Worm (Caenorhabditis elegans): ENCODE measurements around the gene egl-20.
A peak's percentile ranks its signal among the peaks of the same experiment; 100 is the strongest.

The egl-20 gene

DNA sequence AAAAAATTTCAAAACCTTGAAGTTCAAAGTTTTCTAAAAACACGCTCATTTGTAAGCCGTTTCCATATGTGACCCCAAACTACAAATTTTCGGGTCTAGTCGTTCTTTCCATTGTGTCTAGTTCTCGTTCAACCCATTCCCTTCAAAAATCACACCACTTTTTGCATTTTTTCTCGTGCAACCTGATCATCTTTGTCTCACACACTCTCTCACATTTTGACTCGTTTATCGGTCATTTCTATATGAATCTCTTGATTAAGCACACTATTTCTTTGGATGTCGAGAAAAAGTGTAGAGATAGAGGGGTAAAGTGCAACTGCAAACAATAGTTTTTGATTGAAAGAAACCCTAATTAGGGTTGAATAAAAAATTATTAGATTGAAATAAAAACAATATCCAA, 11.8 kb downstream of the egl-20 start (continued):
- TF ChIP-seq nhr-28 (tag; optimal IDR thresholded peaks at IDR 0.05) (peak; percentile 96), T20F7.1 (GFP tag; optimal IDR thresholded peaks at IDR 0.05) (peak; percentile 49), nhr-102 (tag; optimal IDR thresholded peaks at IDR 0.05) (no peak), T26A8.4 (GFP tag; IDR thresholded peaks at IDR 0.05) (0 out of 2 replicates have a peak, but pooled peaks have one; percentile 19), zip-2 (tag; optimal IDR thresholded peaks at IDR 0.05) (no peak), ZK546.5 (tag; optimal IDR thresholded peaks at IDR 0.05) (no peak), lin-39 (tag; optimal IDR thresholded peaks at IDR 0.05) (no peak), daf-16 (GFP tag; optimal IDR thresholded peaks at IDR 0.05) (no peak), daf-16 (tag; optimal IDR thresholded peaks at IDR 0.05) (peak; percentile 70), php-3 (GFP tag; IDR thresholded peaks at IDR 0.05) (peak; percentile 40; the same call in 1 of the 2 replicates), attf-4 (tag; optimal IDR thresholded peaks at IDR 0.05) (no peak), jun-1 (tag; optimal IDR thresholded peaks at IDR 0.05) (no peak)

DNA sequence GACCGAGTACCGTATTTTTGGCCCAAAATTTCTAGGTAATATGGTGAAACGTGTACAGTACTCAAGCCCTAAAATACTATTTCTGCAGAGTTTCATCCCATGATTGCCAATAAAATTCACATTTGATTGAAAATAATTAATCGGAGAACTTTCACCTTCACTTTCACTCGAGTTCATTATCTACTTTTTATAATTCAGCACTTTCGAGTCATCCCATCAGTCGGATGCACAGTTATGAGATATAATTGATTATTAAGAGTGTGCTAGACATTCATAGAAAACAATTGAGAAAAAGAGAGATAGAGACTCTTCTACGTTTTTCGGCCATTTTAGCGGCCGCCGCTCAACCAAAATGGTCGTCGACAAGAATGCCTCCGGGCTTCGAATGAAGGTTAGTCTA, 12.6 kb downstream of the egl-20 start, which contains the start of gene fat-3:
Gene fat-3, plus strand, starts transcription at position 313 of the 400 bp plus-strand sequence.
- TF ChIP-seq T20F7.1 (GFP tag; optimal IDR thresholded peaks at IDR 0.05): no peak
- no peak for TF ChIP-seq nhr-76 (tag; optimal IDR thresholded peaks at IDR 0.05)
- no peak for TF ChIP-seq ceh-62 (tag; optimal IDR thresholded peaks at IDR 0.05)
- TF ChIP-seq T26A8.4 (GFP tag; IDR thresholded peaks at IDR 0.05): no peak
- no peak for TF ChIP-seq F49E8.2 (tag; optimal IDR thresholded peaks at IDR 0.05; ENCODE audit: borderline replicate concordance)
- peak; percentile 61 for TF ChIP-seq nhr-28 (tag; optimal IDR thresholded peaks at IDR 0.05)
- no peak for TF ChIP-seq daf-8 (GFP tag; IDR thresholded peaks at IDR 0.05)
- no peak for TF ChIP-seq vab-7 (GFP tag; IDR thresholded peaks at IDR 0.05)
- TF ChIP-seq mep-1 (tag; optimal IDR thresholded peaks at IDR 0.05): peak; percentile 41
- no peak for TF ChIP-seq ceh-32 (tag; optimal IDR thresholded peaks at IDR 0.05; ENCODE audit: poor library complexity)
- TF ChIP-seq lin-39 (tag; optimal IDR thresholded peaks at IDR 0.05): no peak
- no peak for TF ChIP-seq arid-1 (GFP tag; conservative IDR thresholded peaks at IDR 0.05)
- TF ChIP-seq zag-1 (tag; optimal IDR thresholded peaks at IDR 0.05): no peak
- TF ChIP-seq nhr-102 (tag; optimal IDR thresholded peaks at IDR 0.05): no peak
- peak in 1 of 2 experiments; percentile 36 for TF ChIP-seq lsy-2 (tag; optimal IDR thresholded peaks at IDR 0.05)
- TF ChIP-seq ceh-28 (tag; optimal IDR thresholded peaks at IDR 0.05): no peak
- TF ChIP-seq spr-1 (tag; optimal IDR thresholded peaks at IDR 0.05): no peak
- TF ChIP-seq hlh-11 (tag; optimal IDR thresholded peaks at IDR 0.05): peak; percentile 60
- TF ChIP-seq lim-7 (GFP tag; IDR thresholded peaks at IDR 0.05): no peak
- TF ChIP-seq tag-97 (GFP tag; IDR thresholded peaks at IDR 0.05): no peak
- TF ChIP-seq F44E2.7 (GFP tag; IDR thresholded peaks at IDR 0.05): no peak
- TF ChIP-seq aha-1 (tag): no peak
- no peak for TF ChIP-seq ceh-82 (tag; optimal IDR thresholded peaks at IDR 0.05)
- TF ChIP-seq aly-2 (tag; optimal IDR thresholded peaks at IDR 0.05): no peak
- no peak for TF ChIP-seq Y75B8A.6 (GFP tag; IDR thresholded peaks at IDR 0.05)
- no peak for TF ChIP-seq unc-39 (tag; optimal IDR thresholded peaks at IDR 0.05)
- no peak for TF ChIP-seq spr-3 (GFP tag; optimal IDR thresholded peaks at IDR 0.05)
- TF ChIP-seq sdz-12 (GFP tag; optimal IDR thresholded peaks at IDR 0.05): no peak
- TF ChIP-seq mxl-2 (GFP tag; conservative IDR thresholded peaks at IDR 0.05): no peak
- TF ChIP-seq madf-9 (GFP tag; conservative IDR thresholded peaks at IDR 0.05): no peak
- TF ChIP-seq R02D3.7 (tag; optimal IDR thresholded peaks at IDR 0.05): no peak
- TF ChIP-seq nhr-11 (tag; optimal IDR thresholded peaks at IDR 0.05): no peak
- TF ChIP-seq Y105C5A.15 (GFP tag; IDR thresholded peaks at IDR 0.05): no peak
- TF ChIP-seq ama-1 (optimal IDR thresholded peaks at IDR 0.05): no peak
- no peak for TF ChIP-seq ZK337.2 (GFP tag; IDR thresholded peaks at IDR 0.05)
- no peak for TF ChIP-seq lin-1 (GFP tag; IDR thresholded peaks at IDR 0.05)
- TF ChIP-seq jun-1 (tag; optimal IDR thresholded peaks at IDR 0.05): no peak
- no peak for TF ChIP-seq ces-1 (GFP tag; optimal IDR thresholded peaks at IDR 0.05)
- no peak for TF ChIP-seq nhr-41 (GFP tag; IDR thresholded peaks at IDR 0.05)
- no peak for TF ChIP-seq lin-38 (GFP tag; IDR thresholded peaks at IDR 0.05)
- no peak for TF ChIP-seq fkh-10 (GFP tag; optimal IDR thresholded peaks at IDR 0.05)
- TF ChIP-seq daf-12 (tag; optimal IDR thresholded peaks at IDR 0.05): no peak
- TF ChIP-seq snpc-1.2 (GFP tag; IDR thresholded peaks at IDR 0.05): no peak
- no peak for TF ChIP-seq daf-19 (GFP tag; conservative IDR thresholded peaks at IDR 0.05)
- TF ChIP-seq egl-43 (GFP tag; IDR thresholded peaks at IDR 0.05): no peak
- TF ChIP-seq nhr-48 (tag; optimal IDR thresholded peaks at IDR 0.05): peak; percentile 4

Data from whole organism, L4 larva.